Fruit fly (Drosophila melanogaster) whole organism, pupa: ENCODE results near the gene Jon99Fi.

ENCODE experiments used
- CG10348 ChIP-seq: fragments of 200-800 bp; sonication (Bioruptor generic); IDR thresholded peaks from 2 replicates; pipeline ENCODE4 v1.3.6; 2022; ENCODE audit warnings: missing biosample characterization, missing genetic modification characterization
- CG12605 ChIP-seq: fragments of 200-800 bp; sonication (Bioruptor generic); IDR thresholded peaks from 2 replicates; pipeline ENCODE4 v1.3.6; 2022; ENCODE audit warnings: missing biosample characterization, missing genetic modification characterization
- CG13204 ChIP-seq: fragments of 200-800 bp; sonication (Bioruptor generic); optimal IDR thresholded peaks from 2 replicates; lab custom pipeline; 2018; ENCODE audit warnings: missing biosample characterization, mild to moderate bottlenecking, missing genetic modification characterization, moderate library complexity
- CG14655 ChIP-seq: fragments of 200-800 bp; sonication (Bioruptor generic); optimal IDR thresholded peaks from 3 replicates; lab custom pipeline; 2017; ENCODE audit warnings: mild to moderate bottlenecking, missing biosample characterization, missing genetic modification reagents, missing genetic modification characterization
- CG15710 ChIP-seq: fragments of 200-800 bp; sonication (Bioruptor generic); optimal IDR thresholded peaks from 2 replicates; lab custom pipeline; 2018; ENCODE audit warnings: missing biosample characterization, mild to moderate bottlenecking, missing genetic modification characterization, moderate library complexity
- CG17806 ChIP-seq: fragments of 200-800 bp; sonication (Bioruptor generic); optimal IDR thresholded peaks from 2 replicates; lab custom pipeline; 2018; ENCODE audit warnings: missing biosample characterization, mild to moderate bottlenecking, missing genetic modification characterization, moderate library complexity
- CG32121 ChIP-seq: fragments of 200-800 bp; sonication (Bioruptor generic); IDR thresholded peaks from 2 replicates; pipeline ENCODE4 v1.3.6; 2022; ENCODE audit warnings: missing biosample characterization, missing genetic modification characterization
- CG34367 ChIP-seq: fragments of 200-800 bp; sonication (Bioruptor generic); optimal IDR thresholded peaks from 2 replicates; lab custom pipeline; 2018; ENCODE audit warnings: missing biosample characterization, mild to moderate bottlenecking, missing genetic modification characterization
- CG4496 ChIP-seq: fragments of 200-800 bp; sonication (Bioruptor generic); IDR thresholded peaks from 3 replicates; pipeline ENCODE4 v1.3.6; 2022; ENCODE audit warnings: missing biosample characterization, missing genetic modification characterization
- CG8159 ChIP-seq: fragments of 200-800 bp; sonication (Bioruptor generic); optimal IDR thresholded peaks from 3 replicates; lab custom pipeline; 2018; ENCODE audit warnings: missing biosample characterization, mild to moderate bottlenecking, missing genetic modification characterization, moderate library complexity
- CG8301 ChIP-seq: fragments of 200-800 bp; sonication (Bioruptor generic); optimal IDR thresholded peaks from 2 replicates; lab custom pipeline; 2018; ENCODE audit warnings: missing biosample characterization, mild to moderate bottlenecking, missing genetic modification characterization
- CG9948 ChIP-seq: fragments of 200-800 bp; sonication (Bioruptor generic); optimal IDR thresholded peaks from 2 replicates; lab custom pipeline; 2018; ENCODE audit warnings: missing biosample characterization, mild to moderate bottlenecking, missing genetic modification characterization, moderate library complexity
- D1 ChIP-seq: fragments of 200-800 bp; sonication (Bioruptor generic); optimal IDR thresholded peaks from 2 replicates; lab custom pipeline; 2018; ENCODE audit warnings: missing biosample characterization, mild to moderate bottlenecking, missing genetic modification characterization, moderate library complexity
- EcR ChIP-seq: fragments of 200-800 bp; sonication (Bioruptor generic); optimal IDR thresholded peaks from 3 replicates; lab custom pipeline; 2019; ENCODE audit warnings: missing biosample characterization, missing genetic modification characterization, mild to moderate bottlenecking, moderate library complexity, missing genetic modification reagents
- Ets98B ChIP-seq: fragments of 200-800 bp; sonication (Bioruptor generic); IDR thresholded peaks from 2 replicates; pipeline ENCODE4 v1.3.6; 2022; ENCODE audit warnings: missing biosample characterization, missing genetic modification characterization
- Pif1A ChIP-seq: fragments of 200-800 bp; sonication (Bioruptor generic); optimal IDR thresholded peaks from 3 replicates; lab custom pipeline; 2016; ENCODE audit warnings: missing biosample characterization, missing genetic modification characterization
- Pif1B ChIP-seq: fragments of 200-800 bp; sonication (Bioruptor generic); optimal IDR thresholded peaks from 3 replicates; lab custom pipeline; 2016; ENCODE audit warnings: missing biosample characterization, missing genetic modification characterization
- Snoo ChIP-seq: fragments of 200-800 bp; sonication (Bioruptor generic); optimal IDR thresholded peaks from 3 replicates; lab custom pipeline; 2017; ENCODE audit warnings: missing biosample characterization, mild to moderate bottlenecking, missing genetic modification characterization, inconsistent platforms
- fd96Ca ChIP-seq: fragments of 200-800 bp; sonication (Bioruptor generic); IDR thresholded peaks from 3 replicates; pipeline ENCODE4 v1.3.6; 2022; ENCODE audit warnings: missing biosample characterization, missing genetic modification characterization
- gl ChIP-seq: fragments of 200-800 bp; sonication (Bioruptor generic); optimal IDR thresholded peaks from 2 replicates; lab custom pipeline; 2018; ENCODE audit warnings: missing biosample characterization, mild to moderate bottlenecking, missing genetic modification characterization
- rn ChIP-seq: fragments of 200-800 bp; sonication (Bioruptor generic); IDR thresholded peaks from 2 replicates; pipeline ENCODE4 v1.3.6; 2022; ENCODE audit warnings: missing biosample characterization, missing genetic modification characterization

The Jon99Fi gene

DNA sequence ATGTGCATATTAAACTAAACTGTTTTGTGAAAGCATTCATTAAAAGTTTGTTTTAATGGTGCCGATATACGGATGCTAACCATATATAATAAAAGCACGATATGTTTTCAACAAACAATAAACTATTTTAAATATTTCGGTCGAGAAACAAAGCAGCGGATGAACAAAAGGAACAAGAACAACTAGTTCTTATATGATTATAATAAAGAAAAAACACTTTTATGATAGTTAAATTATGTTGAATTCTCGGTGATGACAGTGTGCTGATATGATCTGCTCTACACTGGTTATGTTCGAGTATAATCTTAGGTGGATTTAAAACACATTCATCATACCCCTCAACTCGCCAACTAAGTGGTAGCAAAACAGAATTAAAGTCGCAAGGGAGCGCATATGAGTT, 12.9 kb upstream of the Jon99Fi start:
- TF ChIP-seq CG9948: no peak
- TF ChIP-seq Pif1B (GFP tag; lab: Kevin White, UChicago): no peak
- TF ChIP-seq CG15710 (tag; lab: Kevin White, UChicago): no peak
- no peak for TF ChIP-seq Pif1A (GFP tag; lab: Kevin White, UChicago)
- TF ChIP-seq CG8301 (tag; lab: Kevin White, UChicago): no peak

DNA sequence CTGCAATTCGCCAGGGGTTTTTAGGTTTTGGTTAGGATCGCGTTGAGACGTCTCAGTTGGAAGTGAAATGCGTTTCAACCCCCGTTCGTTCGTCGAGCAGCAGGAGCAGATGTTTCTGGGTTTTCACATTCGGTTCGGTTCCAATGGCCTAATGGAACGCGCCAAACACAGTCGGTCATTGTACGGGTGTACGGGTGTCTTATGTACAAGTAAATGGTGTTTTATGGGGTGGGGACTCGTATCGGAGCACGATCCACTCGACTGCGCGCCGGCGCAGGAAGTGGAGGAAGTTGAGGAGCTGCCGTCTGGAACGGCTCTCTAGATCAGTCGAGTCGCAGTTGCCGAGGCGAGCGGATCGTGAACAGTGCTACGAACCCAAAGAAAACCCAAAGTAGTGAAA, 12.4 kb upstream of the Jon99Fi start, which contains the start of gene spdo:
TSS of gene spdo (plus strand) at position 318 of the 400 bp plus-strand sequence.
- TF ChIP-seq CG8301 (tag; lab: Kevin White, UChicago) (no peak), CG32121 (GFP tag; lab: Robert Waterston, UW) (no peak), CG9948 (no peak)

DNA sequence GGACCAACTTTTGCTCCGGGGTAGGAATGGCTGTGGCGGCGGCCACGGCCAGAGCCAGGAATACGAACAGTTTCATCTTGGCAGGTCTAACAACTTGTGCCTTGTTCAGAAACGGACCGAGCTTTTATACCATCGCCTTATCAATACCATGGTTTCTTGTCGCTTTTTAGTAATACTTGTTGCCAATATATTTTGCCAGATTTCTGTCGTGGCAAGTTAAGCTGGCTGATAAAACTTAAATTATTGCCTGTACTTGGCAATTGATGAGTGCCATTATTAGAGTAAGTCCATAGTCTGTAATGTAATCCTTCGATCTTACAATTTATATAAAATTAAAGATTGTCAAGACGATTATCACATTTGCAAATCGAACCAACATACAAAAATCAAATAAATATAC, 935 bp upstream of the Jon99Fi start, which contains the start of gene Jon99Fii:
TSS of gene Jon99Fii (minus strand) at position 101 of the 400 bp plus-strand sequence.
- no peak for TF ChIP-seq CG9948
- no peak for TF ChIP-seq CG15710 (tag; lab: Kevin White, UChicago)
- TF ChIP-seq CG17806 (tag; lab: Kevin White, UChicago): no peak
- no peak for TF ChIP-seq CG8301 (tag; lab: Kevin White, UChicago)
- no peak for TF ChIP-seq CG34367 (tag; lab: Kevin White, UChicago)
- TF ChIP-seq D1 (tag; lab: Kevin White, UChicago): no peak
- no peak for TF ChIP-seq CG10348
- no peak for TF ChIP-seq CG8159 (tag; lab: Kevin White, UChicago)
- TF ChIP-seq CG14655 (GFP tag; lab: Kevin White, UChicago): no peak
- TF ChIP-seq CG32121 (GFP tag; lab: Robert Waterston, UW): no peak

DNA sequence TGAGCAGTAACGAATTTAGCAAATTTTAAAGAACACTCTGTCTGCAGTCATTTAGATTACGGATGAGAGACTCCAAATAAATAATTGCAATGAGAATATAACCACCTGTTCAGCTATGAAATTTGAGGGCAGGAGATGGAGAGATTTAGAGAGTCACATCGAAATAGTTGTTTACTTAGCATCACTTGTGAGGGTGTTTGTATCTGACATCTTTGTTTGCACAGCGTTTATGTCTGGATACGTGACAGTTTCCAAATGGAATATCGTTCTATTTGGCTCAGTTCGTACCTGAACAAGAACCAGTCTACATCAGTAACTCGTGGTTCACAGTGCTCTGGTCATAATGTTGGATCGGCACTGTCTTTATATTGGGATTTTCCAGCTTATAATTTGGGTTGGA, 1.0 kb downstream of the Jon99Fi start, which contains the start of gene PH4alphaSG2:
TSS of gene PH4alphaSG2 (plus strand) at position 278 of the 400 bp plus-strand sequence.
- TF ChIP-seq CG8301 (tag; lab: Kevin White, UChicago) (no peak), fd96Ca (GFP tag; lab: Robert Waterston, UW) (no peak), CG14655 (GFP tag; lab: Kevin White, UChicago) (no peak), Pif1B (GFP tag; lab: Kevin White, UChicago) (no peak), CG9948 (no peak), EcR (GFP tag; lab: Kevin White, UChicago) (no peak), CG15710 (tag; lab: Kevin White, UChicago) (no peak), CG32121 (GFP tag; lab: Robert Waterston, UW) (no peak), CG13204 (GFP tag; lab: Kevin White, UChicago) (no peak), CG17806 (tag; lab: Kevin White, UChicago) (no peak), CG10348 (no peak), rn (GFP tag; lab: Robert Waterston, UW) (no peak), gl (tag; lab: Kevin White, UChicago) (no peak), CG8159 (tag; lab: Kevin White, UChicago) (no peak), Ets98B (no peak), D1 (tag; lab: Kevin White, UChicago) (no peak), CG4496 (GFP tag; lab: Robert Waterston, UW) (no peak), CG12605 (GFP tag; lab: Robert Waterston, UW) (no peak), Snoo (tag; lab: Kevin White, UChicago) (no peak)

DNA sequence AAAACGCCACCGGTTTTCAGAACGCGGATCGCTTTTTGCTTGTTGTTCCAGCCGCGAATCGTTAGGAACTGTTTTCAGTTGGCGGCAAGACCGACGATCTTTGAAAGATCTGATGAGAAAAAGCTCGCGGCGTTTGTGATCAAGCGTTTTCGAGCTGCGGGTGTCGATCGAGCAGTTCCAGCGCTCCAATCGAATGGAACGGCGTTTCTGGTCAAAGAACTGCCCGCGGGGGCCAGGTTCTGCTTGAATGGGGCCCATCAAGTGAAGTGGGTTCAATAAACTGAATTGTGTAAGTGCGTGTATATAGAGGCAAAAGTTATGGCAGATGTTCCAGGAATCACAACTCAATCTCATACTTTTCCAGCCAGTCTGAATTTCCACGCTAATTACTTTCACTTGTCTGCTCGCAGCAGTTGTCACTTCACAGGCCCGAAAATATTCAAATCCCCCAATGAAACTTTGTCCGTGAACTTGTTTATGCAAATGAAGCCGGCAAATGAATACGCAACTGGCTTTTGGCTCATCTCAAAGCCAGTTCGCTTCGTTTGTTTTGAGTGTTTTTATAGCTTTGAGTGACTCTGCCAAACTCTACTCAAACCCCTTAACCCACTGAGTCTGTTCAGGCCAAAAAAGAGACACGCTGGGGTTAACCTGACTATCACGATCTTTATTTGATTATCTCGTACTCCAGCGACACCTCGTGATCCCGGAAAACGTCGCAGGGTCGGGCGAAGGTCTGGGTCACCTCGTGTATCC, 7.5 kb downstream of the Jon99Fi start, which contains the start of gene PH4alphaMP:
TSS of gene PH4alphaMP (minus strand) at position 51 of the 756 bp plus-strand sequence.
- TF ChIP-seq Pif1A (GFP tag; lab: Kevin White, UChicago) (no peak), CG14655 (GFP tag; lab: Kevin White, UChicago) (no peak), rn (GFP tag; lab: Robert Waterston, UW) (no peak), Pif1B (GFP tag; lab: Kevin White, UChicago) (no peak), D1 (tag; lab: Kevin White, UChicago) (no peak), EcR (GFP tag; lab: Kevin White, UChicago) (no peak), CG32121 (GFP tag; lab: Robert Waterston, UW) (no peak), CG12605 (GFP tag; lab: Robert Waterston, UW) (no peak), CG17806 (tag; lab: Kevin White, UChicago) (no peak), CG13204 (GFP tag; lab: Kevin White, UChicago) (no peak), CG8159 (tag; lab: Kevin White, UChicago) (no peak), CG4496 (GFP tag; lab: Robert Waterston, UW) (no peak), fd96Ca (GFP tag; lab: Robert Waterston, UW) (no peak), CG34367 (tag; lab: Kevin White, UChicago) (no peak), CG15710 (tag; lab: Kevin White, UChicago) (no peak), CG10348 (no peak)

DNA sequence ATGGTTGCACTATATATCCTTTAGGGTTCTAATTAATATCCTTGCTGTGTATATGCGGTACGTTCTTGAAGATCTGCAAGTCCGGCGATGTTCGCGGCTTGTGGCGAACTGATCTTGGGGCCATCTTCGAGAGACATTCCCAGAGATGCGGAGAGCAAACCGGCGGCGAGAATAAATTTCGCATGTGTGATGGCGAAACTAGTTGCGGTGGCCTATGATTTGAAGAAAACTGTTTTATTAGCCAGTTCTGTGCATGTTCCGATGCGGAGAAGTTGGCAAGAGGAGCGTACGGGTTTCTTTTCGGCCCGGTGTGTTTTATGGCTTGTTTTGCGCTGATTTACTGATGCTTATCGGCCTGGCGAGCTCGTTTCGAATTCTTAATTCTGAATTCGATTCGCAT, 11.5 kb downstream of the Jon99Fi start, which contains the start of gene PH4alphaNE1:
TSS of gene PH4alphaNE1 (minus strand) at position 101 of the 400 bp plus-strand sequence.
- TF ChIP-seq CG10348 (no peak), fd96Ca (GFP tag; lab: Robert Waterston, UW) (no peak), gl (tag; lab: Kevin White, UChicago) (no peak), D1 (tag; lab: Kevin White, UChicago) (no peak), CG8159 (tag; lab: Kevin White, UChicago) (no peak), CG4496 (GFP tag; lab: Robert Waterston, UW) (no peak), Pif1B (GFP tag; lab: Kevin White, UChicago) (no peak), Pif1A (GFP tag; lab: Kevin White, UChicago) (no peak), CG13204 (GFP tag; lab: Kevin White, UChicago) (no peak), CG8301 (tag; lab: Kevin White, UChicago) (no peak), CG9948 (no peak), rn (GFP tag; lab: Robert Waterston, UW) (no peak), EcR (GFP tag; lab: Kevin White, UChicago) (no peak), CG12605 (GFP tag; lab: Robert Waterston, UW) (no peak), Snoo (tag; lab: Kevin White, UChicago) (no peak)
- TF ChIP-seq, all 21 proteins: peak for 0
